Fruit fly (Drosophila melanogaster) whole organism, adult: ENCODE measurements around the gene smog.
A peak's percentile ranks its signal among the peaks of the same experiment; 100 is the strongest.

ENCODE experiments used
- CG11617 ChIP-seq: fragments of 200-800 bp; sonication (Bioruptor generic); optimal IDR thresholded peaks from 2 replicates; lab custom pipeline; 2017; ENCODE audit warnings: mild to moderate bottlenecking, missing biosample characterization, missing genetic modification reagents, missing genetic modification characterization
- CG12768 ChIP-seq: fragments of 200-800 bp; sonication (Bioruptor generic); optimal IDR thresholded peaks from 2 replicates; lab custom pipeline; 2017; ENCODE audit warnings: missing biosample characterization, missing genetic modification characterization, mild to moderate bottlenecking, moderate library complexity, missing genetic modification reagents
- CG14711 ChIP-seq: fragments of 200-800 bp; sonication (Bioruptor generic); optimal IDR thresholded peaks from 2 replicates; lab custom pipeline; 2018; ENCODE audit warnings: missing biosample characterization, mild to moderate bottlenecking, missing genetic modification characterization, moderate library complexity
- CG1620 ChIP-seq: fragments of 200-800 bp; sonication (Bioruptor generic); optimal IDR thresholded peaks from 2 replicates; lab custom pipeline; 2016; ENCODE audit warnings: missing biosample characterization, missing genetic modification characterization
- CG33017 ChIP-seq: fragments of 200-800 bp; sonication (Bioruptor generic); optimal IDR thresholded peaks from 2 replicates; lab custom pipeline; 2018; ENCODE audit warnings: missing biosample characterization, mild to moderate bottlenecking, missing genetic modification characterization, moderate library complexity
- CG5204 ChIP-seq: fragments of 200-800 bp; sonication (Bioruptor generic); optimal IDR thresholded peaks from 2 replicates; lab custom pipeline; 2016; ENCODE audit warnings: missing biosample characterization, missing genetic modification characterization
- CG7045 ChIP-seq: fragments of 200-800 bp; sonication (Bioruptor generic); optimal IDR thresholded peaks from 2 replicates; lab custom pipeline; 2017; ENCODE audit warnings: missing biosample characterization, mild to moderate bottlenecking, missing genetic modification characterization
- CG7101 ChIP-seq: fragments of 200-800 bp; sonication (Bioruptor generic); optimal IDR thresholded peaks from 2 replicates; lab custom pipeline; 2018; ENCODE audit warnings: missing biosample characterization, mild to moderate bottlenecking, missing genetic modification characterization, moderate library complexity
- Clk ChIP-seq: fragments of 200-800 bp; sonication (Bioruptor generic); optimal IDR thresholded peaks from 2 replicates; lab custom pipeline; 2017; ENCODE audit warnings: missing biosample characterization, missing genetic modification characterization
- Crg-1 ChIP-seq: fragments of 200-800 bp; sonication (Bioruptor generic); optimal IDR thresholded peaks from 2 replicates; lab custom pipeline; 2016; ENCODE audit warnings: missing biosample characterization, missing genetic modification characterization
- Hr96 ChIP-seq: fragments of 200-800 bp; sonication (Bioruptor generic); optimal IDR thresholded peaks from 2 replicates; lab custom pipeline; 2016; ENCODE audit warnings: missing biosample characterization, missing genetic modification characterization
- Mnt ChIP-seq: fragments of 200-800 bp; sonication (Bioruptor generic); optimal IDR thresholded peaks from 2 replicates; lab custom pipeline; 2016; ENCODE audit warnings: missing biosample characterization, mild to moderate bottlenecking, missing genetic modification characterization
- bab1 ChIP-seq: fragments of 200-800 bp; sonication (Bioruptor generic); optimal IDR thresholded peaks from 3 replicates; lab custom pipeline; 2019; ENCODE audit warnings: missing biosample characterization, mild to moderate bottlenecking, missing genetic modification characterization, moderate library complexity
- cic ChIP-seq: fragments of 200-800 bp; sonication (Bioruptor generic); optimal IDR thresholded peaks from 2 replicates; lab custom pipeline; 2017; ENCODE audit warnings: missing biosample characterization, mild to moderate bottlenecking, missing genetic modification characterization, moderate library complexity
- cnc ChIP-seq, 2 experiments: fragments of >200 bp; optimal IDR thresholded peaks; 2 replicates each; lab custom pipeline; 2017
- kay ChIP-seq: fragments of 200-800 bp; sonication (Bioruptor generic); peaks from one replicate; lab custom pipeline; 2016; ENCODE audit warnings: missing biosample characterization, missing genetic modification characterization, borderline replicate concordance
- ovo ChIP-seq: fragments of 200-800 bp; sonication (Bioruptor generic); optimal IDR thresholded peaks from 2 replicates; lab custom pipeline; 2016; ENCODE audit warnings: missing biosample characterization, missing genetic modification characterization
- pad ChIP-seq: fragments of 200-800 bp; sonication (Bioruptor generic); optimal IDR thresholded peaks from 3 replicates; lab custom pipeline; 2017; ENCODE audit warnings: missing biosample characterization, missing genetic modification characterization, mild to moderate bottlenecking, moderate library complexity, missing genetic modification reagents
- tj ChIP-seq: fragments of 200-800 bp; sonication (Bioruptor generic); optimal IDR thresholded peaks from 3 replicates; lab custom pipeline; 2017; ENCODE audit warnings: missing biosample characterization, mild to moderate bottlenecking, missing genetic modification characterization, moderate library complexity
- toe ChIP-seq: fragments of 200-800 bp; sonication (Bioruptor generic); optimal IDR thresholded peaks from 2 replicates; lab custom pipeline; 2016; ENCODE audit warnings: missing biosample characterization, missing genetic modification characterization

The smog gene

DNA sequence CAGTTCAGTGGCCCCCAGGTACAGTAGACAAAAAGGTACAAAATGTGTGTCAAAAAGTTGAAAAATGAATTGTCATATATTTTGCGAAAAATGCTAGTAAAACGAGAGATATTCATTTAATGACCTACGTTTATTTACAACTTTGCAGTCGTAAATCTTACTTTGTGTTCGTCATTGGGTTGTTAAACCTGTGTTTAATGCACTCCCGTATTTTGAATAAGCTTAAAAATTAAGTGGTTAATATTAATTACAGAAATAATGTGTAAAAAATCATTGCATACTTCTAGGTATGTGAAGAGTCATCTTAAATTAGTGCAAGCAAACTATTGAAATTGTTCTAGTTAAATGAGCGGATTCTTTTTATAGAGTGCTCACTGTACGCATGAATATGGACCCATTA lies 35.9 kb downstream of the smog start:
- TF ChIP-seq CG7045 (GFP tag; lab: Kevin White, UChicago), result no peak
- no peak for TF ChIP-seq CG7101 (tag; lab: Kevin White, UChicago)
- TF ChIP-seq pad (GFP tag; lab: Kevin White, UChicago), result no peak
- TF ChIP-seq bab1, result no peak
- no peak for TF ChIP-seq toe (GFP tag; lab: Kevin White, UChicago)
- no peak for TF ChIP-seq CG14711
- no peak for TF ChIP-seq CG5204 (GFP tag; lab: Kevin White, UChicago)
- no peak for TF ChIP-seq ovo
- TF ChIP-seq Hr96, result no peak
- TF ChIP-seq tj, result no peak
- TF ChIP-seq cnc (optimal IDR thresholded peaks at IDR 0.05; lab: Kevin White, UChicago), result no peak
- TF ChIP-seq Crg-1 (GFP tag; lab: Kevin White, UChicago), result no peak
- TF ChIP-seq CG1620 (GFP tag; lab: Kevin White, UChicago), result no peak
- no peak for TF ChIP-seq CG11617 (GFP tag; lab: Kevin White, UChicago)
- no peak for TF ChIP-seq CG33017
- TF ChIP-seq Clk (GFP tag; lab: Kevin White, UChicago), result no peak
- no peak for TF ChIP-seq CG12768
- no peak for TF ChIP-seq Mnt
- TF ChIP-seq kay (GFP tag; lab: Kevin White, UChicago), result no peak

dm6 chr2L:4889451-4890045 lies 36.9 kb downstream of the smog start, which contains the start of gene CG15625:
TSS of gene CG15625 (plus strand) at chr2L:4889995.
- no peak for TF ChIP-seq CG5204 (GFP tag; lab: Kevin White, UChicago)
- peak; percentile 28 for TF ChIP-seq tj

- TF ChIP-seq CG1620 (GFP tag; lab: Kevin White, UChicago), result no peak
- peak; percentile 26 for TF ChIP-seq CG7101 (tag; lab: Kevin White, UChicago)
- peak; percentile 3 for TF ChIP-seq Hr96
- TF ChIP-seq cnc (optimal IDR thresholded peaks at IDR 0.05; lab: Kevin White, UChicago), result no peak
- peak; percentile 17 for TF ChIP-seq bab1
- no peak for TF ChIP-seq CG12768
- peak; percentile 63 for TF ChIP-seq Mnt
- TF ChIP-seq cic, result peak; percentile 66
- no peak for TF ChIP-seq CG11617 (GFP tag; lab: Kevin White, UChicago)
- TF ChIP-seq toe (GFP tag; lab: Kevin White, UChicago), result no peak
- peak; percentile 15 for TF ChIP-seq CG33017
- TF ChIP-seq CG14711, result no peak
- peak; percentile 25 for TF ChIP-seq Crg-1 (GFP tag; lab: Kevin White, UChicago)
- no peak for TF ChIP-seq tj
- no peak for TF ChIP-seq pad (GFP tag; lab: Kevin White, UChicago)
- no peak for TF ChIP-seq ovo
- TF ChIP-seq kay (GFP tag; lab: Kevin White, UChicago), result no peak
- TF ChIP-seq CG5204 (GFP tag; lab: Kevin White, UChicago), result no peak
- TF ChIP-seq CG7045 (GFP tag; lab: Kevin White, UChicago), result no peak
- no peak for TF ChIP-seq Clk (GFP tag; lab: Kevin White, UChicago)
Observed at dm6 chr2L:4891914-4892469, 39.3 kb downstream of the smog start, which contains the start of gene CG3036. TSS of gene CG3036 (plus strand) at chr2L:4892112.

- no peak for TF ChIP-seq CG7045 (GFP tag; lab: Kevin White, UChicago)
- TF ChIP-seq kay (GFP tag; lab: Kevin White, UChicago), result no peak
- TF ChIP-seq Crg-1 (GFP tag; lab: Kevin White, UChicago), result no peak
- TF ChIP-seq CG5204 (GFP tag; lab: Kevin White, UChicago), result no peak
- no peak for TF ChIP-seq pad (GFP tag; lab: Kevin White, UChicago)
Observed at dm6 chr2L:4893612-4894011, 40.9 kb downstream of the smog start.

- no peak for TF ChIP-seq tj
- TF ChIP-seq kay (GFP tag; lab: Kevin White, UChicago), result peak; percentile 83
Observed at dm6 chr2L:4895902-4896301, 43.2 kb downstream of the smog start.

dm6 chr2L:4896484-4897205 lies 44.0 kb downstream of the smog start:
- TF ChIP-seq tj (peak; percentile 49), CG7045 (GFP tag; lab: Kevin White, UChicago) (no peak), toe (GFP tag; lab: Kevin White, UChicago) (no peak), Hr96 (no peak), Crg-1 (GFP tag; lab: Kevin White, UChicago) (no peak), CG7101 (tag; lab: Kevin White, UChicago) (no peak), pad (GFP tag; lab: Kevin White, UChicago) (no peak), cnc (optimal IDR thresholded peaks at IDR 0.05; lab: Kevin White, UChicago) (no peak), CG5204 (GFP tag; lab: Kevin White, UChicago) (peak; percentile 14), Clk (GFP tag; lab: Kevin White, UChicago) (no peak), bab1 (no peak), CG1620 (GFP tag; lab: Kevin White, UChicago) (no peak), CG14711 (no peak), Mnt (peak; percentile 48), cic (peak; percentile 61), CG33017 (no peak), ovo (no peak), kay (GFP tag; lab: Kevin White, UChicago) (peak; percentile 97), CG11617 (GFP tag; lab: Kevin White, UChicago) (no peak), CG12768 (peak; percentile 32)
